Fruit fly (Drosophila melanogaster) whole organism, embryonic: Measurements from ENCODE around the gene CG13627.

ENCODE experiments used
- BEAF-32 ChIP-seq: fragments of 200-800 bp; sonication (Bioruptor generic); optimal IDR thresholded peaks from 3 replicates; lab custom pipeline; 2017; ENCODE audit warnings: missing biosample characterization, missing genetic modification characterization, mild to moderate bottlenecking, moderate library complexity, missing genetic modification reagents
- CG10543 ChIP-seq: fragments of 200-800 bp; sonication (Bioruptor generic); optimal IDR thresholded peaks from 3 replicates; lab custom pipeline; 2017; ENCODE audit warnings: missing biosample characterization, mild to moderate bottlenecking, missing genetic modification characterization, moderate library complexity
- CG11504 ChIP-seq: fragments of 200-800 bp; sonication (Bioruptor generic); optimal IDR thresholded peaks from 3 replicates; lab custom pipeline; 2019; ENCODE audit warnings: missing biosample characterization, mild to moderate bottlenecking, missing genetic modification characterization, moderate library complexity
- CG12155 ChIP-seq: fragments of 200-800 bp; sonication (Bioruptor generic); optimal IDR thresholded peaks from 3 replicates; lab custom pipeline; 2016; ENCODE audit warnings: missing biosample characterization, missing genetic modification characterization
- CG12236 ChIP-seq: fragments of 200-800 bp; sonication (Bioruptor generic); optimal IDR thresholded peaks from 2 replicates; lab custom pipeline; 2016; ENCODE audit warnings: missing biosample characterization, missing genetic modification characterization
- CG13287 ChIP-seq: fragments of 200-800 bp; sonication (Bioruptor generic); IDR thresholded peaks from 2 replicates; pipeline ENCODE4 v1.3.6; 2022; ENCODE audit warnings: missing biosample characterization, missing genetic modification characterization; ENCODE audit not compliant: partially characterized antibody
- CG2116 ChIP-seq: fragments of 200-800 bp; sonication (Bioruptor generic); optimal IDR thresholded peaks from 3 replicates; lab custom pipeline; 2018; ENCODE audit warnings: missing biosample characterization, mild to moderate bottlenecking, missing genetic modification characterization
- CG3281 ChIP-seq: fragments of 200-800 bp; sonication (Bioruptor generic); optimal IDR thresholded peaks from 3 replicates; lab custom pipeline; 2017; ENCODE audit warnings: missing biosample characterization, mild to moderate bottlenecking, missing genetic modification characterization
- CG3995 ChIP-seq: fragments of 200-800 bp; sonication (Bioruptor generic); optimal IDR thresholded peaks from 3 replicates; lab custom pipeline; 2016; ENCODE audit warnings: missing biosample characterization, missing genetic modification characterization
- CG4617 ChIP-seq: fragments of 200-800 bp; sonication (Bioruptor generic); optimal IDR thresholded peaks from 3 replicates; lab custom pipeline; 2016; ENCODE audit warnings: missing biosample characterization, missing genetic modification characterization, borderline replicate concordance
- CG9797 ChIP-seq: fragments of 200-800 bp; sonication (Bioruptor generic); optimal IDR thresholded peaks from 3 replicates; lab custom pipeline; 2018; ENCODE audit warnings: missing biosample characterization, mild to moderate bottlenecking, missing genetic modification characterization
- Dp ChIP-seq: fragments of 200-800 bp; sonication (Bioruptor generic); optimal IDR thresholded peaks from 2 replicates; lab custom pipeline; 2018; ENCODE audit warnings: missing biosample characterization, mild to moderate bottlenecking, missing genetic modification characterization, moderate library complexity
- Dref ChIP-seq: fragments of 200-800 bp; sonication (Bioruptor generic); IDR thresholded peaks from 2 replicates; pipeline ENCODE4 v1.3.6; 2022; ENCODE audit warnings: missing biosample characterization, missing genetic modification characterization
- E2f2 ChIP-seq: fragments of 200-800 bp; sonication (Bioruptor generic); IDR thresholded peaks from 2 replicates; pipeline ENCODE4 v1.3.6; 2022; ENCODE audit warnings: missing biosample characterization, missing genetic modification characterization
- Ets65A ChIP-seq: fragments of 200-800 bp; sonication (Bioruptor generic); peaks from one replicate; lab custom pipeline; 2016; ENCODE audit warnings: missing biosample characterization, missing genetic modification characterization
- HLH3B ChIP-seq: fragments of 200-800 bp; sonication (Bioruptor generic); IDR thresholded peaks from 2 replicates; pipeline ENCODE4 v1.3.6; 2022; ENCODE audit warnings: missing biosample characterization, missing genetic modification characterization
- HLH4C ChIP-seq: fragments of 200-800 bp; sonication (Bioruptor generic); IDR thresholded peaks from 3 replicates; pipeline ENCODE4 v1.3.6; 2022; ENCODE audit warnings: missing biosample characterization, missing genetic modification characterization; ENCODE audit not compliant: partially characterized antibody
- Lpt ChIP-seq: fragments of >200 bp; optimal IDR thresholded peaks from 2 replicates; lab custom pipeline; 2018; ENCODE audit warnings: missing biosample characterization, missing genetic modification characterization
- MBD-R2 ChIP-seq: fragments of 200-800 bp; sonication (Bioruptor generic); IDR thresholded peaks from 2 replicates; pipeline ENCODE4 v1.3.6; 2022; ENCODE audit warnings: missing biosample characterization, missing genetic modification characterization
- MESR4 ChIP-seq: fragments of 200-800 bp; sonication (Bioruptor generic); optimal IDR thresholded peaks from 2 replicates; lab custom pipeline; 2018; ENCODE audit warnings: missing biosample characterization, mild to moderate bottlenecking, missing genetic modification characterization, moderate library complexity
- Mrtf ChIP-seq: fragments of 200-800 bp; sonication (Bioruptor generic); IDR thresholded peaks from 3 replicates; pipeline ENCODE4 v1.3.6; 2022; ENCODE audit warnings: missing biosample characterization, missing genetic modification characterization
- Myb ChIP-seq: fragments of 200-800 bp; sonication (Bioruptor generic); optimal IDR thresholded peaks from 2 replicates; lab custom pipeline; 2016; ENCODE audit warnings: missing biosample characterization, missing genetic modification characterization
- Opbp ChIP-seq: fragments of 200-800 bp; sonication (Bioruptor generic); IDR thresholded peaks from 3 replicates; pipeline ENCODE4 v1.3.6; 2022; ENCODE audit warnings: missing biosample characterization, missing genetic modification characterization; ENCODE audit not compliant: partially characterized antibody
- Ravus ChIP-seq: fragments of 200-800 bp; sonication (Bioruptor generic); IDR thresholded peaks from 2 replicates; pipeline ENCODE4 v1.3.6; 2022; ENCODE audit warnings: missing biosample characterization, missing genetic modification characterization
- Scr ChIP-seq: fragments of 200-800 bp; sonication (Bioruptor generic); IDR thresholded peaks from 2 replicates; pipeline ENCODE4 v1.3.6; 2022; ENCODE audit warnings: missing biosample characterization, missing genetic modification characterization; ENCODE audit not compliant: partially characterized antibody
- Six4 ChIP-seq: fragments of 200-800 bp; sonication (Bioruptor generic); optimal IDR thresholded peaks from 2 replicates; lab custom pipeline; 2016; ENCODE audit warnings: missing biosample characterization, missing genetic modification characterization
- Sry-δ ChIP-seq: fragments of 200-800 bp; sonication (Bioruptor generic); optimal IDR thresholded peaks from 2 replicates; lab custom pipeline; 2016; ENCODE audit warnings: missing biosample characterization, missing genetic modification characterization
- amos ChIP-seq: fragments of 200-800 bp; sonication (Bioruptor generic); IDR thresholded peaks from 2 replicates; pipeline ENCODE4 v1.3.6; 2022; ENCODE audit warnings: missing biosample characterization, missing genetic modification characterization; ENCODE audit not compliant: partially characterized antibody
- ato ChIP-seq: fragments of 200-800 bp; sonication (Bioruptor generic); IDR thresholded peaks from 2 replicates; pipeline ENCODE4 v1.3.6; 2022; ENCODE audit warnings: missing biosample characterization, missing genetic modification characterization; ENCODE audit not compliant: partially characterized antibody
- az2 ChIP-seq: fragments of 200-800 bp; sonication (Bioruptor generic); optimal IDR thresholded peaks from 3 replicates; lab custom pipeline; 2016; ENCODE audit warnings: missing biosample characterization, missing genetic modification characterization
- br ChIP-seq: fragments of >200 bp; optimal IDR thresholded peaks from 2 replicates; lab custom pipeline; 2017
- chinmo ChIP-seq: fragments of 200-800 bp; sonication (Bioruptor generic); IDR thresholded peaks from 4 replicates; pipeline ENCODE4 v1.3.6; 2022; ENCODE audit warnings: missing biosample characterization, missing genetic modification characterization; ENCODE audit not compliant: partially characterized antibody
- esg ChIP-seq: fragments of 200-800 bp; sonication (Bioruptor generic); conservative IDR thresholded peaks from 2 replicates; pipeline ENCODE4 v1.3.6; 2022; ENCODE audit warnings: missing biosample characterization, missing genetic modification characterization
- gcm2 ChIP-seq: fragments of 200-800 bp; sonication (Bioruptor generic); optimal IDR thresholded peaks from 2 replicates; lab custom pipeline; 2016; ENCODE audit warnings: missing biosample characterization, missing genetic modification characterization
- gfzf ChIP-seq: fragments of 200-800 bp; sonication (Bioruptor generic); optimal IDR thresholded peaks from 2 replicates; lab custom pipeline; 2016; ENCODE audit warnings: missing biosample characterization, mild to moderate bottlenecking, missing genetic modification characterization, moderate library complexity
- hkb ChIP-seq, 2 experiments: fragments of 200-800 bp in 1 of 2; fragments of >200 bp in 1 of 2; sonication (Bioruptor generic) in 1 of 2; IDR thresholded peaks in 1 of 2; optimal IDR thresholded peaks in 1 of 2; 2 replicates each; pipeline versions ENCODE4 v1.3.6 to Lab custom; 2017 to 2022; ENCODE audit warnings: missing biosample characterization in 1 of 2, missing genetic modification characterization in 1 of 2
- nmo ChIP-seq: fragments of 200-800 bp; sonication (Bioruptor generic); optimal IDR thresholded peaks from 2 replicates; lab custom pipeline; 2018; ENCODE audit warnings: missing biosample characterization, mild to moderate bottlenecking, missing genetic modification characterization, moderate library complexity
- nom ChIP-seq: fragments of 200-800 bp; sonication (Bioruptor generic); optimal IDR thresholded peaks from 2 replicates; lab custom pipeline; 2017; ENCODE audit warnings: missing biosample characterization, missing genetic modification characterization, mild to moderate bottlenecking, moderate library complexity, missing genetic modification reagents
- pzg ChIP-seq: fragments of 200-800 bp; sonication (Bioruptor generic); optimal IDR thresholded peaks from 3 replicates; lab custom pipeline; 2018; ENCODE audit warnings: missing biosample characterization, mild to moderate bottlenecking, missing genetic modification characterization, moderate library complexity
- sc ChIP-seq, 3 experiments: fragments of >200 bp in 2 of 3; fragments of 200-800 bp in 1 of 3; sonication (Bioruptor generic) in 1 of 3; optimal IDR thresholded peaks; 2 replicates in 2 of 3; 3 replicates in 1 of 3; lab custom pipeline; 2017; ENCODE audit warnings: mild to moderate bottlenecking in 1 of 3, missing biosample characterization in 1 of 3, missing genetic modification characterization in 1 of 3, missing genetic modification reagents in 1 of 3
- sens ChIP-seq: fragments of 200-800 bp; sonication (Bioruptor generic); peaks from one replicate; lab custom pipeline; 2016; ENCODE audit warnings: missing biosample characterization, missing genetic modification characterization
- stwl ChIP-seq: fragments of 200-800 bp; sonication (Bioruptor generic); optimal IDR thresholded peaks from 3 replicates; lab custom pipeline; 2018; ENCODE audit warnings: missing biosample characterization, mild to moderate bottlenecking, missing genetic modification characterization, moderate library complexity
- tna ChIP-seq: fragments of 200-800 bp; sonication (Bioruptor generic); IDR thresholded peaks from 2 replicates; pipeline ENCODE4 v1.3.6; 2022; ENCODE audit warnings: missing biosample characterization, missing genetic modification characterization; ENCODE audit not compliant: partially characterized antibody
- trem ChIP-seq: fragments of 200-800 bp; optimal IDR thresholded peaks from 3 replicates; lab custom pipeline; 2019; ENCODE audit warnings: missing biosample characterization, mild to moderate bottlenecking, missing genetic modification characterization, moderate library complexity
- unc-4 ChIP-seq: fragments of 200-800 bp; sonication (Bioruptor generic); IDR thresholded peaks from 2 replicates; pipeline ENCODE4 v1.3.6; 2022; ENCODE audit warnings: missing biosample characterization, missing genetic modification characterization; ENCODE audit not compliant: partially characterized antibody
- vvl ChIP-seq: fragments of 200-800 bp; sonication (Bioruptor generic); IDR thresholded peaks from 2 replicates; pipeline ENCODE4 v1.3.6; 2022; ENCODE audit warnings: missing biosample characterization, missing genetic modification characterization

CG13627 gene

DNA sequence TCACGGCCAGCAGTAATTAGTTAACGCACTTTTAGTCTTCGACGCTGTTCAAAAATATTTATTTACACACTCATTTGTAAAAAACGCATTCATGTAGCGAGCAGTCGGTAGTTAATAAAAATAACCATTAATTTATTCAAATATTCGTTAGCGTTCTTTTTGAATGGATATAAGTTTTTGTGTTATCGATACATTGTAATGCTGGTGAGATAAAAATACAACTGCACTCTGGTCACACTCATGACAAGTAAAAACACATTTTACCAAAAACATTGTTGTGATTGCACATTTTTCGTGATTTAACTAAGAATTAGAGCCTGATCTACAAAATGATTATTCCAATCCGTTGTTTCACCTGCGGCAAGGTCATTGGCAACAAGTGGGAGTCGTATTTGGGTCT, 4.7 kb downstream of the CG13627 start, which contains the start of gene Polr2L:
Gene Polr2L (plus strand): TSS at position 223 of the 400 bp plus-strand sequence.
- TF ChIP-seq nom, result no peak
- peak; percentile 48 for TF ChIP-seq pzg
- peak; percentile 53 for TF ChIP-seq CG9797 (GFP tag; lab: Kevin White, UChicago)
- no peak for TF ChIP-seq CG12236 (GFP tag; lab: Kevin White, UChicago)
- TF ChIP-seq gfzf (GFP tag; lab: Kevin White, UChicago), result peak; percentile 70
- no peak for TF ChIP-seq CG12155 (GFP tag; lab: Kevin White, UChicago)
- TF ChIP-seq gcm2 (GFP tag; lab: Kevin White, UChicago), result no peak
- TF ChIP-seq Scr (GFP tag; lab: Robert Waterston, UW), result peak; percentile 41; the same call in 1 of the 2 replicates
- TF ChIP-seq trem, result peak; percentile 28
- TF ChIP-seq vvl (GFP tag; lab: Robert Waterston, UW), result peak; percentile 34; the same call in 1 of the 2 replicates
- TF ChIP-seq stwl (tag; lab: Kevin White, UChicago), result peak; percentile 62
- 0 out of 2 replicates have a peak, but pooled peaks have one; percentile 21 for TF ChIP-seq amos (GFP tag; lab: Robert Waterston, UW)
- TF ChIP-seq MBD-R2 (GFP tag; lab: Robert Waterston, UW), result peak; percentile 50; the same call in 1 of the 2 replicates
- peak; percentile 44 for TF ChIP-seq CG11504 (tag; lab: Kevin White, UChicago)
- peak; percentile 48 for TF ChIP-seq MESR4 (GFP tag; lab: Kevin White, UChicago)
- TF ChIP-seq BEAF-32 (GFP tag; lab: Kevin White, UChicago), result peak; percentile 54
- peak; percentile 74 for TF ChIP-seq E2f2 (GFP tag; lab: Robert Waterston, UW)
- no peak for TF ChIP-seq az2 (GFP tag; lab: Kevin White, UChicago)
- no peak for TF ChIP-seq Lpt
- TF ChIP-seq CG13287 (GFP tag; lab: Robert Waterston, UW), result peak; percentile 25; the same call in 1 of the 2 replicates
- peak; percentile 93 for TF ChIP-seq Myb (GFP tag; lab: Kevin White, UChicago)
- peak; percentile 29 for TF ChIP-seq CG4617 (GFP tag; lab: Kevin White, UChicago)
- no peak for TF ChIP-seq Six4 (GFP tag; lab: Kevin White, UChicago)
- peak; percentile 69 for TF ChIP-seq CG3281
- TF ChIP-seq Ravus (GFP tag; lab: Robert Waterston, UW), result no peak
- peak; percentile 70 for TF ChIP-seq Dp
- TF ChIP-seq CG2116 (GFP tag; lab: Kevin White, UChicago), result peak; percentile 50
- TF ChIP-seq CG10543 (GFP tag; lab: Kevin White, UChicago), result no peak
- TF ChIP-seq Dref, result peak; percentile 63

- TF ChIP-seq hkb (optimal IDR thresholded peaks at IDR 0.05; lab: Kevin White, UChicago) (no peak), hkb (GFP tag; IDR thresholded peaks at IDR 0.05; lab: Robert Waterston, UW) (no peak), gfzf (GFP tag; lab: Kevin White, UChicago) (peak; percentile 63), esg (GFP tag; lab: Robert Waterston, UW) (no peak), Mrtf (GFP tag; lab: Robert Waterston, UW) (no peak), HLH3B (GFP tag; lab: Robert Waterston, UW) (no peak), br (lab: Kevin White, UChicago) (no peak), chinmo (GFP tag; lab: Robert Waterston, UW) (0 out of 4 replicates have a peak, but pooled peaks have one; percentile 7), Sry-δ (GFP tag; lab: Kevin White, UChicago) (peak; percentile 57), CG3995 (GFP tag; lab: Kevin White, UChicago) (peak; percentile 83), stwl (tag; lab: Kevin White, UChicago) (peak; percentile 68), sc (optimal IDR thresholded peaks at IDR 0.05; lab: Kevin White, UChicago) (no peak), sc (GFP tag; optimal IDR thresholded peaks at IDR 0.05; lab: Kevin White, UChicago) (no peak), HLH4C (GFP tag; lab: Robert Waterston, UW) (peak; percentile 88), unc-4 (peak; percentile 73), tna (GFP tag; lab: Robert Waterston, UW) (peak; percentile 71), nmo (GFP tag; lab: Kevin White, UChicago) (peak; percentile 28), Opbp (GFP tag; lab: Robert Waterston, UW) (peak; percentile 80), sens (peak; percentile 66), Ets65A (peak; percentile 9), ato (GFP tag; lab: Robert Waterston, UW) (peak; percentile 44)
Measured at dm6 chr3R:24719314-24720290, 7.0 kb downstream of the CG13627 start, which contains the start of the genes CG13630 and tok. CG13630 (minus strand) TSS chr3R:24719364. tok (plus strand) TSS chr3R:24719697.
